Fruit fly (Drosophila melanogaster): ENCODE data around the gene mamo.

mamo gene

DNA sequence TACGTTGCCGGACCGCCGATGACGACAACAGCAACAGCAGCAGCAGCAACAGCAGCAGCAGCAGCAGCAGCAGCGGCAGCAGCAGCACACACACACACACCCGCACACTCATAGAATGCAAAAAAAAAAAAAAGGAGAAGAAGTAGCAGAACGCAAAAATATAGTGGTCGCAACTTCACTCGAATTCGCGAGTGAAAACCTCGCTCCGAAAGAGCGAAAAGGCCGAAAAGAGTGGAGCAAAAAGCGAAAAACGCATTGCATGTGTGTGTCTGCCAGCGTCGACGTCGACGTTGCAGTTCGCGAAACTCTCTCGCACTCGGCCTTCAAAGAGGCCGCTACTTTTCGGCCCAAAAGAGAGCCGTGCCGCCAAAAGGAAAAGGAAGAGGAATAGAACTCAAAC, 1.5 kb downstream of the mamo start:
- TF ChIP-seq CTCF (GFP tag; optimal IDR thresholded peaks at IDR 0.05) (no peak), inv (GFP tag; IDR thresholded peaks at IDR 0.05; ENCODE audit: partially characterized antibody) (no peak), nom (GFP tag; optimal IDR thresholded peaks at IDR 0.05) (peak; percentile 92), Antp (GFP tag; optimal IDR thresholded peaks at IDR 0.05) (no peak), bcd (GFP tag; optimal IDR thresholded peaks at IDR 0.05) (no peak), Drgx (GFP tag; IDR thresholded peaks at IDR 0.05) (peak; percentile 83), slp2 (GFP tag; optimal IDR thresholded peaks at IDR 0.05) (no peak), CG12942 (GFP tag; optimal IDR thresholded peaks at IDR 0.05) (no peak), CkIIα-i1 (GFP tag; IDR thresholded peaks at IDR 0.05) (no peak), CG32767 (GFP tag; IDR thresholded peaks at IDR 0.05) (no peak), CG1603 (tag; optimal IDR thresholded peaks at IDR 0.05) (no peak), bsh (GFP tag; optimal IDR thresholded peaks at IDR 0.05) (peak in 1 of 2 experiments; percentile 91), z (GFP tag; IDR thresholded peaks at IDR 0.05) (peak; percentile 72; the same call in 1 of the 3 replicates)

dm6 chrX:13986496-13986895, 3.8 kb downstream of the mamo start:
- peak; percentile 40; the same call in 1 of the 2 replicates for TF ChIP-seq CG7372 (GFP tag; IDR thresholded peaks at IDR 0.05)
- TF ChIP-seq Tbp (GFP tag; optimal IDR thresholded peaks at IDR 0.05), result no peak
- 0 out of 3 replicates have a peak, but pooled peaks have one; percentile 51 for TF ChIP-seq Opbp (GFP tag; IDR thresholded peaks at IDR 0.05; ENCODE audit: partially characterized antibody)
- TF ChIP-seq z (GFP tag; IDR thresholded peaks at IDR 0.05), result peak; percentile 97
- TF ChIP-seq CG12219 (GFP tag; optimal IDR thresholded peaks at IDR 0.05), result no peak
- TF ChIP-seq Nf-YB (GFP tag; optimal IDR thresholded peaks at IDR 0.05), result peak; percentile 47
- peak in 1 of 2 experiments; percentile 75 for TF ChIP-seq bsh (GFP tag; optimal IDR thresholded peaks at IDR 0.05)
- peak; percentile 81 for TF ChIP-seq CG3163 (GFP tag; optimal IDR thresholded peaks at IDR 0.05)
- peak; percentile 23; the same call in 1 of the 3 replicates for TF ChIP-seq zen2 (GFP tag; IDR thresholded peaks at IDR 0.05; ENCODE audit: partially characterized antibody)
- peak; percentile 41 for TF ChIP-seq CG11504 (tag; optimal IDR thresholded peaks at IDR 0.05)
- TF ChIP-seq HLH4C (GFP tag; IDR thresholded peaks at IDR 0.05; ENCODE audit: partially characterized antibody), result no peak
- peak in 1 of 2 experiments; percentile 75 for TF ChIP-seq Trl (optimal IDR thresholded peaks at IDR 0.05)
- TF ChIP-seq Trl (GFP tag; optimal IDR thresholded peaks at IDR 0.05), result no peak
- no peak for TF ChIP-seq Oaz (GFP tag; IDR thresholded peaks at IDR 0.05)
- TF ChIP-seq nmo (GFP tag; optimal IDR thresholded peaks at IDR 0.05), result no peak
- no peak for TF ChIP-seq CG10209 (GFP tag; optimal IDR thresholded peaks at IDR 0.05)
- TF ChIP-seq Pdp1 (GFP tag; optimal IDR thresholded peaks at IDR 0.05), result no peak
- peak; percentile 75 for TF ChIP-seq Deaf1 (tag; optimal IDR thresholded peaks at IDR 0.05)
- TF ChIP-seq CG1603 (tag; optimal IDR thresholded peaks at IDR 0.05), result no peak
- no peak for TF ChIP-seq dm (GFP tag; optimal IDR thresholded peaks at IDR 0.05)
- TF ChIP-seq Dll (GFP tag; IDR thresholded peaks at IDR 0.05; ENCODE audit: partially characterized antibody), result peak; percentile 38; the same call in 1 of the 4 replicates
- no peak for TF ChIP-seq hth (optimal IDR thresholded peaks at IDR 0.05)
- TF ChIP-seq Drgx (GFP tag; IDR thresholded peaks at IDR 0.05), result peak; percentile 74; the same call in 1 of the 2 replicates
- TF ChIP-seq CG10366 (GFP tag; IDR thresholded peaks at IDR 0.05), result no peak
- TF ChIP-seq Adf1 (GFP tag; IDR thresholded peaks at IDR 0.05), result peak; percentile 18; the same call in 1 of the 2 replicates
- no peak for TF ChIP-seq CG6765 (GFP tag; optimal IDR thresholded peaks at IDR 0.05)
- no peak for TF ChIP-seq Bdp1 (GFP tag; optimal IDR thresholded peaks at IDR 0.05)
- no peak for TF ChIP-seq cwo (GFP tag; optimal IDR thresholded peaks at IDR 0.05)
- peak; percentile 79 for TF ChIP-seq nom (GFP tag; optimal IDR thresholded peaks at IDR 0.05)
- TF ChIP-seq CG14014 (GFP tag; IDR thresholded peaks at IDR 0.05), result no peak
- TF ChIP-seq Xbp1 (GFP tag; optimal IDR thresholded peaks at IDR 0.05), result no peak
- TF ChIP-seq sens (GFP tag), result no peak
- TF ChIP-seq ATbp (GFP tag; optimal IDR thresholded peaks at IDR 0.05), result no peak
- TF ChIP-seq cg (GFP tag; optimal IDR thresholded peaks at IDR 0.05), result peak; percentile 82
- TF ChIP-seq CG15696 (tag; optimal IDR thresholded peaks at IDR 0.05), result no peak
- TF ChIP-seq jumu (GFP tag; optimal IDR thresholded peaks at IDR 0.05), result no peak
- TF ChIP-seq yki (optimal IDR thresholded peaks at IDR 0.05), result peak; percentile 19
- no peak for TF ChIP-seq pum (GFP tag; optimal IDR thresholded peaks at IDR 0.05)

Measured in whole organism, embryonic.